Worm (Caenorhabditis elegans) whole organism, L4 larva: Measurements from ENCODE around the gene pqn-10.

Experiments used
- F26F4.8 ChIP-seq: fragments of 200-800 bp; sonication (Bioruptor generic); conservative IDR thresholded peaks from 2 replicates; pipeline ENCODE4 v1.3.6; 2022; ENCODE audit warnings: missing genetic modification characterization, missing compliant biosample characterization
- F44E2.7 ChIP-seq: fragments of 200-800 bp; sonication (Bioruptor generic); IDR thresholded peaks from 2 replicates; pipeline ENCODE4 v2.1.2; 2022; ENCODE audit warnings: missing genetic modification characterization, missing compliant biosample characterization
- F49E8.2 ChIP-seq: sonication (generic microtip); optimal IDR thresholded peaks from 2 replicates; lab custom pipeline; 2016; ENCODE audit warnings: missing compliant biosample characterization, mild to moderate bottlenecking, missing genetic modification characterization, borderline replicate concordance
- T20F7.1 ChIP-seq: fragments of 200-800 bp; sonication (Bioruptor generic); optimal IDR thresholded peaks from 2 replicates; lab custom pipeline; 2018; ENCODE audit warnings: mild to moderate bottlenecking, missing genetic modification characterization, missing compliant biosample characterization
- Y48G9A.11 ChIP-seq: fragments of 200-800 bp; sonication (Bioruptor generic); IDR thresholded peaks from 2 replicates; pipeline ENCODE4 v1.3.6; 2022; ENCODE audit warnings: missing genetic modification reagents, missing genetic modification characterization, missing compliant biosample characterization
- Y5F2A.4 ChIP-seq: fragments of 200-800 bp; sonication (Bioruptor generic); optimal IDR thresholded peaks from 2 replicates; lab custom pipeline; 2018; ENCODE audit warnings: mild to moderate bottlenecking, missing genetic modification characterization, missing compliant biosample characterization
- aha-1 ChIP-seq: fragments of 150-350 bp; peaks from one replicate; lab custom pipeline; 2014; ENCODE audit warnings: missing biosample characterization, missing genetic modification characterization
- ama-1 ChIP-seq: fragments of 150-350 bp; optimal IDR thresholded peaks from 2 replicates; lab custom pipeline; 2014; ENCODE audit warnings: inconsistent platforms, mixed read lengths
- attf-4 ChIP-seq: sonication (generic microtip); optimal IDR thresholded peaks from 3 replicates; lab custom pipeline; 2017; ENCODE audit warnings: missing biosample characterization, missing genetic modification characterization
- ceh-28 ChIP-seq: fragments of 150-350 bp; optimal IDR thresholded peaks from 2 replicates; lab custom pipeline; 2014; ENCODE audit warnings: missing biosample characterization, missing genetic modification reagents, missing genetic modification characterization
- ceh-32 ChIP-seq: sonication (generic microtip); optimal IDR thresholded peaks from 2 replicates; lab custom pipeline; 2016; ENCODE audit warnings: mild to moderate bottlenecking, missing genetic modification characterization, missing compliant biosample characterization; ENCODE audit not compliant: poor library complexity
- ctbp-1 ChIP-seq: fragments of 200-800 bp; sonication (Bioruptor generic); IDR thresholded peaks from 2 replicates; pipeline ENCODE4 v1.3.6; 2022; ENCODE audit warnings: missing genetic modification reagents, missing genetic modification characterization, missing compliant biosample characterization
- daf-19 ChIP-seq: fragments of 200-800 bp; sonication (Bioruptor generic); conservative IDR thresholded peaks from 2 replicates; pipeline ENCODE4 v1.3.6; 2022; ENCODE audit warnings: missing genetic modification characterization, missing compliant biosample characterization
- daf-8 ChIP-seq: fragments of 200-800 bp; sonication (Bioruptor generic); IDR thresholded peaks from 2 replicates; pipeline ENCODE4 v1.3.6; 2022; ENCODE audit warnings: missing genetic modification characterization, missing compliant biosample characterization
- dmd-6 ChIP-seq: fragments of 200-800 bp; sonication (Bioruptor generic); IDR thresholded peaks from 2 replicates; pipeline ENCODE4 v1.3.6; 2022; ENCODE audit warnings: missing genetic modification reagents, missing genetic modification characterization, missing compliant biosample characterization
- dmd-8 ChIP-seq: fragments of 200-800 bp; sonication (Bioruptor generic); IDR thresholded peaks from 2 replicates; pipeline ENCODE4 v1.3.6; 2022; ENCODE audit warnings: missing genetic modification characterization, missing compliant biosample characterization
- duxl-1 ChIP-seq: sonication (generic microtip); optimal IDR thresholded peaks from 2 replicates; lab custom pipeline; 2016; ENCODE audit warnings: mild to moderate bottlenecking, missing genetic modification characterization, moderate library complexity, missing compliant biosample characterization; ENCODE audit not compliant: poor library complexity
- egl-27 ChIP-seq: sonication (generic microtip); optimal IDR thresholded peaks from 3 replicates; lab custom pipeline; 2017; ENCODE audit warnings: missing biosample characterization, missing genetic modification reagents, missing genetic modification characterization
- hif-1 ChIP-seq, 2 experiments: sonication (generic microtip); optimal IDR thresholded peaks; 2 replicates each; lab custom pipeline; 2016 to 2017; ENCODE audit warnings: missing compliant biosample characterization in 2 of 2, missing genetic modification characterization in 2 of 2, missing genetic modification reagents in 2 of 2, missing genotype in 2 of 2, mild to moderate bottlenecking in 1 of 2
- hlh-11 ChIP-seq: fragments of 200-800 bp; sonication (Bioruptor generic); optimal IDR thresholded peaks from 2 replicates; lab custom pipeline; 2018; ENCODE audit warnings: mild to moderate bottlenecking, missing genetic modification characterization, missing compliant biosample characterization
- hlh-30 ChIP-seq: sonication (generic microtip); optimal IDR thresholded peaks from 2 replicates; lab custom pipeline; 2017; ENCODE audit warnings: antibody characterized with exemption, mild to moderate bottlenecking, missing genetic modification characterization, missing compliant biosample characterization; ENCODE audit not compliant: insufficient read depth
- lin-39 ChIP-seq: fragments of 150-350 bp; optimal IDR thresholded peaks from 2 replicates; lab custom pipeline; 2014; ENCODE audit warnings: missing biosample characterization, missing genetic modification reagents, missing genetic modification characterization
- lir-3 ChIP-seq: sonication (generic microtip); optimal IDR thresholded peaks from 2 replicates; lab custom pipeline; 2016; ENCODE audit warnings: mild to moderate bottlenecking, missing genetic modification characterization, missing compliant biosample characterization
- lsy-2 ChIP-seq, 2 experiments: fragments of 150-350 bp in 1 of 2; sonication (generic microtip) in 1 of 2; optimal IDR thresholded peaks; 2 replicates each; lab custom pipeline; 2014 to 2017; ENCODE audit warnings: missing biosample characterization in 2 of 2, missing genetic modification characterization in 2 of 2
- mep-1 ChIP-seq: fragments of 150-350 bp; sonication (generic microtip); optimal IDR thresholded peaks from 3 replicates; lab custom pipeline; 2014; ENCODE audit warnings: missing biosample characterization, missing genetic modification characterization
- mxl-2 ChIP-seq: fragments of 200-800 bp; sonication (Bioruptor generic); conservative IDR thresholded peaks from 2 replicates; pipeline ENCODE4 v1.3.6; 2022; ENCODE audit warnings: missing genetic modification reagents, missing genetic modification characterization, missing compliant biosample characterization
- mxl-3 ChIP-seq: fragments of 200-800 bp; sonication (Bioruptor generic); optimal IDR thresholded peaks from 2 replicates; lab custom pipeline; 2018; ENCODE audit warnings: mild to moderate bottlenecking, missing genetic modification characterization, missing compliant biosample characterization
- nhr-10 ChIP-seq: fragments of 150-350 bp; optimal IDR thresholded peaks from 2 replicates; lab custom pipeline; 2014; ENCODE audit warnings: missing biosample characterization, missing genetic modification characterization
- nhr-11 ChIP-seq: fragments of 150-350 bp; optimal IDR thresholded peaks from 2 replicates; lab custom pipeline; 2014; ENCODE audit warnings: missing biosample characterization, missing genetic modification characterization
- nhr-28 ChIP-seq: fragments of 150-350 bp; optimal IDR thresholded peaks from 2 replicates; lab custom pipeline; 2014; ENCODE audit warnings: missing biosample characterization, missing genetic modification characterization
- nhr-41 ChIP-seq: fragments of 200-800 bp; sonication (Bioruptor generic); IDR thresholded peaks from 2 replicates; pipeline ENCODE4 v1.3.6; 2022; ENCODE audit warnings: missing genetic modification reagents, missing genetic modification characterization, missing compliant biosample characterization
- nhr-42 ChIP-seq: fragments of 200-800 bp; sonication (Bioruptor generic); IDR thresholded peaks from 2 replicates; pipeline ENCODE4 v1.3.6; 2022; ENCODE audit warnings: missing genetic modification characterization, missing compliant biosample characterization
- pqm-1 ChIP-seq: sonication (generic microtip); optimal IDR thresholded peaks from 2 replicates; lab custom pipeline; 2017; ENCODE audit warnings: missing biosample characterization, missing genetic modification characterization
- unc-62 ChIP-seq, 3 experiments: fragments of 150-350 bp in 1 of 3; sonication (generic microtip); optimal IDR thresholded peaks in 2 of 3; peaks in 1 of 3; 1 replicate in 1 of 3; 2 replicates in 2 of 3; lab custom pipeline; 2014 to 2017; ENCODE audit warnings: missing biosample characterization in 3 of 3, missing genetic modification characterization in 3 of 3, missing genetic modification reagents in 3 of 3, missing genotype in 1 of 3

Gene pqn-10

DNA sequence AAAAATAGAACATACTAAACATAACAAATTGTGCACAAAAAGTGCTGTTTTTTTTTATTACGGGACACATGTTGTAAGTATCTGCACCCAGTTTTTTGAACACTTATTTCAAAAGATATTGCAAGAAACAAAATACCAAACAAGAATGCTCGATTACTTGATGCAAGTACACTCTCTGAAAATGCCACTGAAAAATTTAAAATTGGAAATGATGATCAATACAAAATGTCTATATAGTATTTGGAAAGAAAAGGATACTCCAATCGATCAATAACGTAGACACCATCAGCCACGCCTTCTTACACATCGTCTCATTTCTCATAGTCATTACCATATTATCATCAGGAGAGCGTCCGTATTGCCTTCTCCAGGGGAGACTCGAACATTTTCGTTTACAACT, 29.8 kb upstream of the pqn-10 start, which contains the start of gene sdz-15 (continued):
- TF ChIP-seq dmd-8 (GFP tag; lab: Robert Waterston, UW) = no peak

- TF ChIP-seq unc-62 (GFP tag; optimal IDR thresholded peaks at IDR 0.05 in 1 of 2; lab: Kevin White, UChicago) = peak in 1 of 2 experiments; percentile 92
- TF ChIP-seq unc-62 (tag; optimal IDR thresholded peaks at IDR 0.05; lab: Kevin White, UChicago) = no peak
- TF ChIP-seq attf-4 (tag; lab: Kevin White, UChicago) = no peak
Observed at ce11 chrIII:6499102-6499501, 28.9 kb upstream of the pqn-10 start.

ce11 chrIII:6500032-6500564, 27.9 kb upstream of the pqn-10 start, which contains the start of gene F23F12.3:
Gene F23F12.3, plus strand, starts transcription at chrIII:6500514.
- no peak for TF ChIP-seq hif-1 (tag; optimal IDR thresholded peaks at IDR 0.05; lab: Kevin White, UChicago)
- peak; percentile 74 for TF ChIP-seq aha-1 (tag; lab: Kevin White, UChicago)
- TF ChIP-seq dmd-6 = peak; percentile 21; the same call in 1 of the 2 replicates
- peak; percentile 29 for TF ChIP-seq pqm-1
- TF ChIP-seq nhr-42 = no peak
- TF ChIP-seq, all 104 proteins: peak for 3

- peak; percentile 95 for TF ChIP-seq Y48G9A.11
Observed at ce11 chrIII:6504157-6504556, 23.8 kb upstream of the pqn-10 start.

ce11 chrIII:6507832-6508231, 20.2 kb upstream of the pqn-10 start, which contains the start of gene F23F12.12:
Gene F23F12.12, plus strand, starts transcription at chrIII:6508132.
- no peak for TF ChIP-seq ctbp-1 (GFP tag; lab: Robert Waterston, UW)
- TF ChIP-seq Y5F2A.4 (GFP tag; lab: Kevin White, UChicago) = no peak
- no peak for TF ChIP-seq duxl-1 (tag; lab: Kevin White, UChicago)
- no peak for TF ChIP-seq lir-3
- no peak for TF ChIP-seq mep-1 (tag; lab: Kevin White, UChicago)
- TF ChIP-seq lin-39 = no peak
- no peak for TF ChIP-seq F49E8.2 (tag; lab: Kevin White, UChicago)
- no peak for TF ChIP-seq T20F7.1
- TF ChIP-seq F26F4.8 = no peak
- TF ChIP-seq ceh-28 = no peak
- TF ChIP-seq egl-27 (tag; lab: Kevin White, UChicago) = no peak
- no peak for TF ChIP-seq daf-8 (GFP tag; lab: Robert Waterston, UW)
- TF ChIP-seq nhr-11 = no peak
- no peak for TF ChIP-seq ama-1 (lab: Kevin White, UChicago)
- no peak for TF ChIP-seq F44E2.7
- no peak for TF ChIP-seq nhr-41 (GFP tag; lab: Robert Waterston, UW)
- TF ChIP-seq attf-4 (tag; lab: Kevin White, UChicago) = no peak
- TF ChIP-seq lsy-2 (tag; optimal IDR thresholded peaks at IDR 0.05; lab: Kevin White, UChicago) = no peak
- TF ChIP-seq dmd-6 = no peak

DNA sequence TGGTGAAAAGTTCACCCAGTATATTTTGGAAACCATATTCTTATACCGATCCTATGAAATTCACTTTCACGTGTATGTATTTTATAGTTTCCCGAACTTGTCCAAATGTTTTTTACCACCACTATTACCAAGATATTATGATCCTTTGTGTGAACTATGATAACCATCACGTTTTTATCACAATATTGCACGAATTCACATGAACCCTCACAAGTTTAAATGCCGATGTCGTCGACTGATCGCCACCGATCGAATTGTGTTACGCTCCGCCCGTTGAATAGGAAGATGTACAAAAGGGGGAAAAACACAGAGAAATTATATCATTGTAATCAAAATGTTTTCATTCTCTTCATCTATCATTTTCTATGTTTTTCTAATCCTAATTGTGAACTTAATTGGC, 19.7 kb upstream of the pqn-10 start:
- peak; percentile 5 for TF ChIP-seq hlh-11 (tag; lab: Kevin White, UChicago)
- TF ChIP-seq nhr-28 (tag; lab: Kevin White, UChicago) = peak; percentile 77
- TF ChIP-seq nhr-10 (tag; lab: Kevin White, UChicago) = no peak
- peak; percentile 28 for TF ChIP-seq mxl-3 (GFP tag; lab: Kevin White, UChicago)
- no peak for TF ChIP-seq mxl-2 (GFP tag; lab: Robert Waterston, UW)
- no peak for TF ChIP-seq daf-19 (GFP tag; lab: Robert Waterston, UW)
- peak; percentile 48 for TF ChIP-seq hlh-30 (tag; lab: Kevin White, UChicago)
- no peak for TF ChIP-seq ceh-32 (tag; lab: Kevin White, UChicago)
- TF ChIP-seq, all 104 proteins: peak for 4
